Worm (Caenorhabditis elegans) whole organism, young adult: Measurements from ENCODE around the gene acs-5.

Experiments used
- B0035.1 ChIP-seq: sonication (generic microtip); optimal IDR thresholded peaks from 2 replicates; lab custom pipeline; 2016; ENCODE audit warnings: missing genetic modification characterization, mild to moderate bottlenecking, missing compliant biosample characterization, missing genotype, missing genetic modification reagents
- B0261.1 ChIP-seq: sonication (generic microtip); optimal IDR thresholded peaks from 2 replicates; lab custom pipeline; 2016; ENCODE audit warnings: mild to moderate bottlenecking, missing genetic modification characterization, moderate library complexity, missing compliant biosample characterization
- D2030.7 ChIP-seq: fragments of 200-800 bp; sonication (Bioruptor generic); IDR thresholded peaks from 2 replicates; pipeline ENCODE4 v1.3.6; 2022; ENCODE audit warnings: missing genetic modification reagents, missing genetic modification characterization, missing compliant biosample characterization
- F10E7.11 ChIP-seq: sonication (generic microtip); optimal IDR thresholded peaks from 2 replicates; lab custom pipeline; 2017; ENCODE audit warnings: mild to moderate bottlenecking, missing genetic modification characterization, moderate library complexity, missing compliant biosample characterization
- F23B12.7 ChIP-seq: sonication (generic microtip); optimal IDR thresholded peaks from 2 replicates; lab custom pipeline; 2017; ENCODE audit warnings: missing genetic modification characterization, mild to moderate bottlenecking, missing compliant biosample characterization, antibody characterized with exemption, moderate library complexity; ENCODE audit not compliant: insufficient read depth
- T07F8.4 ChIP-seq: sonication (generic microtip); optimal IDR thresholded peaks from 2 replicates; lab custom pipeline; 2016; ENCODE audit warnings: mild to moderate bottlenecking, missing genetic modification characterization, moderate library complexity, missing compliant biosample characterization
- ama-1 ChIP-seq, 3 experiments: fragments of 150-350 bp in 1 of 3; sonication (generic microtip) in 2 of 3; optimal IDR thresholded peaks; 2 replicates each; lab custom pipeline; 2014 to 2018; ENCODE audit warnings: missing biosample characterization in 2 of 3, missing genetic modification characterization in 2 of 3, missing genetic modification reagents in 2 of 3
- aptf-2 ChIP-seq: fragments of 200-800 bp; sonication (Bioruptor generic); conservative IDR thresholded peaks from 2 replicates; pipeline ENCODE4 v1.3.6; 2022; ENCODE audit warnings: missing genetic modification reagents, missing genetic modification characterization, missing compliant biosample characterization
- attf-5 ChIP-seq: fragments of 200-800 bp; sonication (Bioruptor generic); optimal IDR thresholded peaks from 2 replicates; lab custom pipeline; 2018; ENCODE audit warnings: mild to moderate bottlenecking, missing genetic modification characterization, missing compliant biosample characterization
- bed-1 ChIP-seq: fragments of 200-800 bp; sonication (Bioruptor generic); IDR thresholded peaks from 2 replicates; pipeline ENCODE4 v1.3.6; 2022; ENCODE audit warnings: missing genetic modification reagents, missing genetic modification characterization, missing compliant biosample characterization
- bed-2 ChIP-seq: fragments of 200-800 bp; sonication (Bioruptor generic); IDR thresholded peaks from 2 replicates; pipeline ENCODE4 v1.3.6; 2022; ENCODE audit warnings: missing genetic modification reagents, missing genetic modification characterization, missing compliant biosample characterization
- ccch-3 ChIP-seq: fragments of 200-800 bp; sonication (Bioruptor generic); optimal IDR thresholded peaks from 2 replicates; lab custom pipeline; 2018; ENCODE audit warnings: mild to moderate bottlenecking, missing genetic modification characterization, missing compliant biosample characterization
- cebp-1 ChIP-seq, 2 experiments: fragments of 200-800 bp in 1 of 2; sonication (Bioruptor generic) in 1 of 2; sonication (generic microtip) in 1 of 2; IDR thresholded peaks in 1 of 2; optimal IDR thresholded peaks in 1 of 2; 2 replicates each; pipeline versions ENCODE4 v1.3.6 to Lab custom; 2017 to 2022; ENCODE audit warnings: missing compliant biosample characterization in 2 of 2, missing genetic modification characterization in 2 of 2, mild to moderate bottlenecking in 1 of 2, missing genetic modification reagents in 1 of 2, moderate library complexity in 1 of 2
- cebp-2 ChIP-seq: fragments of 200-800 bp; sonication (Bioruptor generic); IDR thresholded peaks from 2 replicates; pipeline ENCODE4 v1.3.6; 2022; ENCODE audit warnings: missing genetic modification characterization, missing compliant biosample characterization
- dox-1 ChIP-seq: fragments of 200-800 bp; sonication (Bioruptor generic); IDR thresholded peaks from 2 replicates; pipeline ENCODE4 v1.3.6; 2022; ENCODE audit warnings: missing genetic modification reagents, missing genetic modification characterization, missing compliant biosample characterization
- dpl-1 ChIP-seq: fragments of 150-350 bp; optimal IDR thresholded peaks from 2 replicates; lab custom pipeline; 2014; ENCODE audit warnings: missing biosample characterization, missing genetic modification reagents, missing genetic modification characterization
- egl-44 ChIP-seq: fragments of 200-800 bp; sonication (Bioruptor generic); IDR thresholded peaks from 2 replicates; pipeline ENCODE4 v1.3.6; 2022; ENCODE audit warnings: missing genetic modification reagents, missing genetic modification characterization, missing compliant biosample characterization
- egrh-3 ChIP-seq: fragments of 200-800 bp; sonication (Bioruptor generic); IDR thresholded peaks from 2 replicates; pipeline ENCODE4 v1.3.6; 2022; ENCODE audit warnings: missing genetic modification reagents, missing genetic modification characterization, missing compliant biosample characterization
- fkh-3 ChIP-seq: sonication (generic microtip); optimal IDR thresholded peaks from 2 replicates; lab custom pipeline; 2016; ENCODE audit warnings: mild to moderate bottlenecking, missing genetic modification characterization, missing compliant biosample characterization
- him-1 ChIP-seq: sonication (generic microtip); optimal IDR thresholded peaks from 2 replicates; lab custom pipeline; 2016; ENCODE audit warnings: missing genotype, missing genetic modification reagents, missing genetic modification characterization, missing compliant biosample characterization
- hmg-1.2 ChIP-seq: fragments of 200-800 bp; sonication (Bioruptor generic); IDR thresholded peaks from 2 replicates; pipeline ENCODE4 v1.3.6; 2022; ENCODE audit warnings: missing genetic modification reagents, missing genetic modification characterization, missing compliant biosample characterization
- hrde-1 ChIP-seq: sonication (generic microtip); optimal IDR thresholded peaks from 2 replicates; lab custom pipeline; 2016; ENCODE audit warnings: missing genetic modification characterization, mild to moderate bottlenecking, missing compliant biosample characterization, moderate library complexity, missing genotype, missing genetic modification reagents, borderline replicate concordance
- lir-1 ChIP-seq: fragments of 200-800 bp; sonication (Bioruptor generic); conservative IDR thresholded peaks from 2 replicates; pipeline ENCODE4 v1.3.6; 2022; ENCODE audit warnings: missing genetic modification reagents, missing genetic modification characterization, missing compliant biosample characterization
- madf-8 ChIP-seq: fragments of 200-800 bp; sonication (Bioruptor generic); conservative IDR thresholded peaks from 2 replicates; pipeline ENCODE4 v1.3.6; 2022; ENCODE audit warnings: missing genetic modification reagents, missing genetic modification characterization, missing compliant biosample characterization
- mcd-1 ChIP-seq: fragments of 200-800 bp; sonication (Bioruptor generic); IDR thresholded peaks from 2 replicates; pipeline ENCODE4 v1.3.6; 2022; ENCODE audit warnings: missing genetic modification reagents, missing genetic modification characterization, missing compliant biosample characterization
- mes-4 ChIP-seq: sonication (generic microtip); optimal IDR thresholded peaks from 2 replicates; lab custom pipeline; 2016; ENCODE audit warnings: missing genotype, missing genetic modification characterization, missing compliant biosample characterization
- nfyb-1 ChIP-seq: fragments of 200-800 bp; sonication (Bioruptor generic); IDR thresholded peaks from 2 replicates; pipeline ENCODE4 v1.3.6; 2022; ENCODE audit warnings: missing genetic modification reagents, missing genetic modification characterization, missing compliant biosample characterization
- nhr-80 ChIP-seq: sonication (generic microtip); optimal IDR thresholded peaks from 2 replicates; lab custom pipeline; 2016; ENCODE audit warnings: missing genetic modification characterization, missing compliant biosample characterization
- tbp1 ChIP-seq: fragments of 200-800 bp; sonication (Bioruptor generic); optimal IDR thresholded peaks from 2 replicates; lab custom pipeline; 2018; ENCODE audit warnings: mild to moderate bottlenecking, missing genetic modification characterization, missing compliant biosample characterization
- unc-130 ChIP-seq: sonication (generic microtip); optimal IDR thresholded peaks from 2 replicates; lab custom pipeline; 2016; ENCODE audit warnings: missing genetic modification reagents, missing genetic modification characterization, missing compliant biosample characterization
- zfh-2 ChIP-seq: fragments of 200-800 bp; sonication (Bioruptor generic); conservative IDR thresholded peaks from 2 replicates; pipeline ENCODE4 v1.3.6; 2022; ENCODE audit warnings: missing genetic modification reagents, missing genetic modification characterization, missing compliant biosample characterization
- ztf-18 ChIP-seq: sonication (generic microtip); optimal IDR thresholded peaks from 2 replicates; lab custom pipeline; 2016; ENCODE audit warnings: missing genotype, mild to moderate bottlenecking, missing genetic modification characterization, missing compliant biosample characterization
- ztf-26 ChIP-seq: sonication (generic microtip); optimal IDR thresholded peaks from 2 replicates; lab custom pipeline; 2017; ENCODE audit warnings: missing genetic modification characterization, missing compliant biosample characterization
- ztf-28 ChIP-seq: fragments of 200-800 bp; sonication (Bioruptor generic); IDR thresholded peaks from 2 replicates; pipeline ENCODE4 v1.3.6; 2022; ENCODE audit warnings: missing genetic modification reagents, missing genetic modification characterization, missing compliant biosample characterization
- ztf-6 ChIP-seq: fragments of 200-800 bp; sonication (Bioruptor generic); IDR thresholded peaks from 2 replicates; pipeline ENCODE4 v1.3.6; 2022; ENCODE audit warnings: missing genetic modification reagents, missing genetic modification characterization, missing compliant biosample characterization

Gene acs-5

DNA sequence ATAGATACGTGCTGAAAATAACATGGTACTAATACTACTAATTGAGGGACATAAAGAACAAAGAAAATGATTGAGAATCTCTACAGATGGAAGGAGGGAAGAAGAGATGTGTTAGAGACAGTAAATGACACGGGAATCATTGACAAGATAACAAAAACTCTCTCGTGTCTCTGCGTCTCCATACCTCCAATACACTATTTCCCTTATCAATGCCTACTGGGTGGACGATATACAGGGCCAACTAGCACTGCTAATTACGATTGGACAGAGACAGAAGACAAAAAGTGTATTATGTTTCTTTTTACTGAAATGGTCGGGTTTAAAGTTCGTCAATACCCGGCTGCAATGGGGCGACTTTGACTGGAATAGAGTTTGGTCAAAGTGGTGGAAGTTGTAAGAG is 1.3 kb upstream of the acs-5 start (continued):
- TF ChIP-seq fkh-3 (tag; lab: Kevin White, UChicago) (no peak), unc-130 (GFP tag; lab: Kevin White, UChicago) (no peak)
- TF ChIP-seq, all 124 proteins: peak for 11

- TF ChIP-seq aptf-2 (GFP tag; lab: Robert Waterston, UW): no peak
- peak; percentile 58 for TF ChIP-seq nhr-80 (tag; lab: Kevin White, UChicago)
- peak; percentile 9; the same call in 1 of the 2 replicates for TF ChIP-seq nfyb-1 (GFP tag; lab: Robert Waterston, UW)
These were observed 876 bp downstream of the acs-5 start for ce11 chrIII:13542458-13542857.

DNA sequence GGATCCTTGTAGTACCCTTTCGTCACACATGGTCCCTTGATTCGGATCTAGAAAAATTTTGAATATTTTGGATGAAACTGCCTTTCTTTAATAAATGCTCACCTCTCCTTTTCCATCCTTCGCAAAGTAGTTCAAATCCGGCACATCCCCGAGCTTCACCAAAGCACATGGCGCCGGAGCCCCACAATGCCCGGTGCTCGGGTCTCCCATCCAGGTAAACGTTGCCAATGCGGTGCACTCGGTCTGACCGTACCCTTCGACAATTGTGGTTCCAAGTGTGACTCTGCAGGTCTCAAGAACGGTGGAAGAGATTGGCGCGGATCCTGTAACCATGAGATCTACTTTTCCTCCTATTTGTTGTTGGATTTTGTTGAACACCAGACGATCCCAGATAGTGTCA is 2.5 kb downstream of the acs-5 start:
- no peak for TF ChIP-seq attf-5 (GFP tag; lab: Kevin White, UChicago)
- TF ChIP-seq him-1 (tag; lab: Kevin White, UChicago): no peak
- peak; percentile 59 for TF ChIP-seq zfh-2 (GFP tag; lab: Robert Waterston, UW)
- no peak for TF ChIP-seq ztf-6 (GFP tag; lab: Robert Waterston, UW)

DNA sequence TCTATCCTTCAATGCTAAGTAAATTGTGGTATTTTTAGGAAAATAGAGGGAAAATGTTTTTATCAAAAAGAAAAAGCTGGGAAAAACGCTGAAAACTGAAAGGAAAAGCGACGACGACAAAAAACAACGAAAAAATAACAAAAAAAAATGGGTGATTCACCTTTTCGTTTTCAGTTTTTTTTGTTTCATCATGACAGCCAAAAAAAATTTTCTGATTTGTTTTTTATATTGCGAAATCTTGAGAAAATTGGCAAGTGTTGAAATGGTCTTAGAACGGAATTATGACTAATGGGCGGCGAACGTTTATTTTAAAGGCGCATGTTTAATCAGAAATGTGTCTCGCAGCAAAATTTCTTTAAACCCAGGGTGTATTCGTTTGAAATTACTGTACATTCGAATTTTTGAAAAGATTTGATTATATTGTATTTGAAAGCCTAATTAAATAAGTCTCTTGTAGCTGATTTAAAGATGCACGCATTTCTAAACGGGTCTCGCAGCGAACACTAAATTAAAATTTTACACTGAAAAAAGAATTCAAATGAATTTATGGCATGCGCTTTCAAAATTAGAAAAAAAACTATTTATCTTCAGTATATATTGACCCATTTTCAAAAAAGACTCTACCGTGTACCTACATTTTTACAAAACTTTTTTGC is 7.5 kb downstream of the acs-5 start:
- TF ChIP-seq cebp-1 (GFP tag; IDR thresholded peaks at IDR 0.05; lab: Robert Waterston, UW) (peak; percentile 76), cebp-1 (tag; optimal IDR thresholded peaks at IDR 0.05; lab: Kevin White, UChicago) (peak; percentile 93), dox-1 (no peak)

- TF ChIP-seq bed-2 (GFP tag; lab: Robert Waterston, UW): no peak
- TF ChIP-seq dpl-1 (GFP tag; lab: Kevin White, UChicago): no peak
- TF ChIP-seq cebp-2: no peak
- TF ChIP-seq hmg-1.2 (GFP tag; lab: Robert Waterston, UW): 0 out of 2 replicates have a peak, but pooled peaks have one; percentile 10
- TF ChIP-seq bed-1 (GFP tag; lab: Robert Waterston, UW): no peak
- TF ChIP-seq egrh-3 (GFP tag; lab: Robert Waterston, UW): peak; percentile 36; the same call in 1 of the 2 replicates
- TF ChIP-seq lir-1 (GFP tag; lab: Robert Waterston, UW): no peak
- TF ChIP-seq, all 124 proteins: peak for 2
These were observed 8.6 kb downstream of the acs-5 start for ce11 chrIII:13534704-13535103.

DNA sequence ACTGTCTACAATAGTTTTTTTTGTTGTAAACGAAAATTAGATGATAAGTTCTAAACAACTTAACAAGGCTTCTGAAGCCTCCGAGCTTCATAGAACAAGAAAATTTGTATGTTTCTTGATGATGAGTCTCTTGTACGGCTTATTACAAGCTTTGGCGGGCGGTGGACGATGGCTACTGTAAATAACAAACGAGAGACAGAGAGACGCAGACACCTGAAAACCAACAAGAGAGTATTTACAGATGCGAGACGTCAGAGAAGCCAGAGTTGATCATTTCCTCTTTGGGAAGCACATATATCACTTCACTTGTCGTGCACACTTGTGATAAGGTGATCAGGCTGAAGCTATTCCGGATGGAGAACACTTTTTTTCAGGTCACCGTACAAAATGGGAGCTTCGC is 12.5 kb downstream of the acs-5 start:
- peak; percentile 51; the same call in 1 of the 2 replicates for TF ChIP-seq hmg-1.2 (GFP tag; lab: Robert Waterston, UW)
- TF ChIP-seq mcd-1 (GFP tag; lab: Robert Waterston, UW): no peak

DNA sequence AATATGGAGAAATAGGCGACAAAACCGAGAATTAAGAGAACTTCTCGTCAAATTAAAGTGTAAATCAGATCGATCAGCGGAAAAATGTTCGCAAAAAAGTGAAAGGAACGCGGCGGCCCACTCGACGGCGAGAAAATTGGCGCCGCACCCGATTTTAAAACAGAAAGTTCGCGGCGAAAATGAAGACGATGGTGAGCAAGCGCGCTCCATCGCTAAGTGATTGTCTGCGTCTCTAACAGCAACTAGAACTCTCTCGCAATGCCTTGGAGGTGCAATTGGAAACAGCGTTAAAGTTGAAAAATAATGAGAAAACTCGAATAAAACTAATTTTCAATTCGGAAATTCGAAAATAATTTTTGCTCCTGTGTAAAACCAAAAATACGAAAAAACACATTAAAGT is 13.3 kb downstream of the acs-5 start:
- TF ChIP-seq ztf-26 (tag; lab: Kevin White, UChicago): no peak
- no peak for TF ChIP-seq hrde-1
- peak; percentile 45 for TF ChIP-seq tbp1 (GFP tag; lab: Kevin White, UChicago)
- TF ChIP-seq D2030.7 (GFP tag; lab: Robert Waterston, UW): peak; percentile 82
- no peak for TF ChIP-seq mes-4
- TF ChIP-seq F10E7.11 (tag; lab: Kevin White, UChicago): no peak
- TF ChIP-seq F23B12.7 (tag; lab: Kevin White, UChicago): peak; percentile 6
- no peak for TF ChIP-seq B0261.1 (tag; lab: Kevin White, UChicago)
- no peak for TF ChIP-seq aptf-2 (GFP tag; lab: Robert Waterston, UW)
- TF ChIP-seq egrh-3 (GFP tag; lab: Robert Waterston, UW): no peak
- peak; percentile 97 for TF ChIP-seq hmg-1.2 (GFP tag; lab: Robert Waterston, UW)
- no peak for TF ChIP-seq B0035.1
- TF ChIP-seq ztf-18: no peak
- TF ChIP-seq madf-8 (GFP tag; lab: Robert Waterston, UW): peak; percentile 83
- peak; percentile 71 for TF ChIP-seq nfyb-1 (GFP tag; lab: Robert Waterston, UW)
- no peak for TF ChIP-seq ccch-3 (GFP tag; lab: Kevin White, UChicago)
- peak; percentile 71 for TF ChIP-seq dpl-1 (GFP tag; lab: Kevin White, UChicago)
- no peak for TF ChIP-seq T07F8.4 (tag; lab: Kevin White, UChicago)
- TF ChIP-seq egl-44 (GFP tag; lab: Robert Waterston, UW): no peak
- TF ChIP-seq ztf-28 (GFP tag; lab: Robert Waterston, UW): no peak
- no peak for TF ChIP-seq ama-1 (optimal IDR thresholded peaks at IDR 0.05; lab: Kevin White, UChicago)
- no peak for TF ChIP-seq ama-1 (GFP tag; optimal IDR thresholded peaks at IDR 0.05; lab: Kevin White, UChicago)
